Worm (Caenorhabditis elegans) whole organism, L2 larva: ENCODE measurements around the gene math-23.

Experiments used
- R02D3.7 ChIP-seq: fragments of 150-350 bp; optimal IDR thresholded peaks from 2 replicates; lab custom pipeline; 2014; ENCODE audit warnings: missing biosample characterization, missing genetic modification characterization
- aly-2 ChIP-seq: fragments of 150-350 bp; optimal IDR thresholded peaks from 2 replicates; lab custom pipeline; 2014; ENCODE audit warnings: missing biosample characterization, missing genetic modification characterization
- ama-1 ChIP-seq: fragments of 150-350 bp; optimal IDR thresholded peaks from 2 replicates; lab custom pipeline; 2018; ENCODE audit warnings: inconsistent platforms
- elt-1 ChIP-seq: fragments of 150-350 bp; optimal IDR thresholded peaks from 2 replicates; lab custom pipeline; 2014; ENCODE audit warnings: missing biosample characterization, missing genetic modification characterization
- lsy-2 ChIP-seq, 2 experiments: fragments of 150-350 bp in 1 of 2; sonication (generic microtip) in 1 of 2; optimal IDR thresholded peaks; 2 replicates each; lab custom pipeline; 2014 to 2017; ENCODE audit warnings: missing biosample characterization in 2 of 2, missing genetic modification characterization in 2 of 2
- unc-62 ChIP-seq: fragments of 150-350 bp; optimal IDR thresholded peaks from 2 replicates; lab custom pipeline; 2014; ENCODE audit warnings: missing biosample characterization, missing genetic modification reagents, missing genetic modification characterization

- TF ChIP-seq aly-2 (tag; lab: Kevin White, UChicago) (no peak), unc-62 (no peak), elt-1 (no peak), lsy-2 (tag; optimal IDR thresholded peaks at IDR 0.05; lab: Kevin White, UChicago) (no peak), ama-1 (no peak), R02D3.7 (no peak)
These were observed 4.1 kb upstream of the math-23 start, which contains the start of gene C46F9.6 for ce11 chrII:1897936-1898335.
